Worm (Caenorhabditis elegans) whole organism, late embryonic: ENCODE measurements around the gene luc-7L.

ENCODE experiments used
- ceh-19 ChIP-seq: fragments of 200-800 bp; sonication (Bioruptor generic); optimal IDR thresholded peaks from 2 replicates; lab custom pipeline; 2018; ENCODE audit warnings: mild to moderate bottlenecking, missing genetic modification characterization, missing compliant biosample characterization
- ceh-24 ChIP-seq: sonication (generic microtip); optimal IDR thresholded peaks from 2 replicates; lab custom pipeline; 2016; ENCODE audit warnings: mild to moderate bottlenecking, missing genetic modification characterization, missing compliant biosample characterization
- ceh-34 ChIP-seq: sonication (generic microtip); optimal IDR thresholded peaks from 2 replicates; lab custom pipeline; 2016; ENCODE audit warnings: mild to moderate bottlenecking, missing genetic modification characterization, missing compliant biosample characterization
- ceh-9 ChIP-seq: sonication (generic microtip); optimal IDR thresholded peaks from 2 replicates; lab custom pipeline; 2016; ENCODE audit warnings: mild to moderate bottlenecking, missing genetic modification characterization, inconsistent platforms, missing compliant biosample characterization
- dve-1 ChIP-seq: sonication (generic microtip); optimal IDR thresholded peaks from 2 replicates; lab custom pipeline; 2017; ENCODE audit warnings: antibody characterized with exemption, mild to moderate bottlenecking, missing genetic modification characterization, missing compliant biosample characterization
- fkh-10 ChIP-seq: fragments of 150-350 bp; optimal IDR thresholded peaks from 2 replicates; lab custom pipeline; 2014; ENCODE audit warnings: missing biosample characterization, missing genetic modification reagents, missing genetic modification characterization
- nfya-1 ChIP-seq: sonication (generic microtip); optimal IDR thresholded peaks from 2 replicates; lab custom pipeline; 2017; ENCODE audit warnings: missing genetic modification characterization, mild to moderate bottlenecking, missing compliant biosample characterization, antibody characterized with exemption, moderate library complexity
- npax-4 ChIP-seq: sonication (generic microtip); optimal IDR thresholded peaks from 2 replicates; lab custom pipeline; 2016; ENCODE audit warnings: missing genetic modification characterization, missing compliant biosample characterization
- pqm-1 ChIP-seq: sonication (generic microtip); optimal IDR thresholded peaks from 2 replicates; lab custom pipeline; 2016; ENCODE audit warnings: missing genetic modification characterization, missing compliant biosample characterization
- sdc-2 ChIP-seq: sonication (generic microtip); optimal IDR thresholded peaks from 2 replicates; lab custom pipeline; 2016; ENCODE audit warnings: missing genotype, missing genetic modification characterization, missing compliant biosample characterization
- tbx-2 ChIP-seq: sonication (generic microtip); optimal IDR thresholded peaks from 2 replicates; lab custom pipeline; 2016; ENCODE audit warnings: missing genetic modification characterization, missing compliant biosample characterization
- unc-3 ChIP-seq, 2 experiments: fragments of 200-800 bp in 1 of 2; sonication (Bioruptor generic) in 1 of 2; sonication (generic microtip) in 1 of 2; conservative IDR thresholded peaks in 1 of 2; optimal IDR thresholded peaks in 1 of 2; 2 replicates each; pipeline versions ENCODE4 v1.3.6 to Lab custom; 2016 to 2022; ENCODE audit warnings: missing compliant biosample characterization in 2 of 2, missing genetic modification characterization in 2 of 2, missing genetic modification reagents in 1 of 2

- TF ChIP-seq tbx-2 (tag; lab: Kevin White, UChicago) (no peak), ceh-9 (tag; lab: Kevin White, UChicago) (no peak), ceh-34 (no peak), ceh-24 (tag; lab: Kevin White, UChicago) (no peak), sdc-2 (no peak), nfya-1 (tag; lab: Kevin White, UChicago) (no peak), pqm-1 (tag; lab: Kevin White, UChicago) (no peak), fkh-10 (GFP tag; lab: Kevin White, UChicago) (no peak), ceh-19 (GFP tag; lab: Kevin White, UChicago) (no peak), unc-3 (GFP tag; conservative IDR thresholded peaks at IDR 0.05; lab: Robert Waterston, UW) (no peak), unc-3 (tag; optimal IDR thresholded peaks at IDR 0.05; lab: Kevin White, UChicago) (no peak), npax-4 (tag; lab: Kevin White, UChicago) (no peak), dve-1 (tag; lab: Kevin White, UChicago) (no peak)
These were observed 11.6 kb downstream of the luc-7L start for ce11 chrII:7695636-7696035.
